Fruit fly (Drosophila melanogaster) whole organism, embryonic: ENCODE data around the gene Svil.

Source experiments
- B-H2 ChIP-seq: fragments of 200-800 bp; sonication (Bioruptor generic); optimal IDR thresholded peaks from 2 replicates; lab custom pipeline; 2018; ENCODE audit warnings: missing biosample characterization, mild to moderate bottlenecking, missing genetic modification characterization
- CG10209 ChIP-seq: fragments of 200-800 bp; sonication (Bioruptor generic); optimal IDR thresholded peaks from 3 replicates; lab custom pipeline; 2017; ENCODE audit warnings: missing biosample characterization, mild to moderate bottlenecking, missing genetic modification characterization, missing genetic modification reagents
- CG10431 ChIP-seq: fragments of 200-800 bp; sonication (Bioruptor generic); optimal IDR thresholded peaks from 3 replicates; lab custom pipeline; 2018; ENCODE audit warnings: missing biosample characterization, mild to moderate bottlenecking, missing genetic modification characterization
- CG10543 ChIP-seq: fragments of 200-800 bp; sonication (Bioruptor generic); optimal IDR thresholded peaks from 3 replicates; lab custom pipeline; 2017; ENCODE audit warnings: missing biosample characterization, mild to moderate bottlenecking, missing genetic modification characterization, moderate library complexity
- CG15514 ChIP-seq: fragments of 200-800 bp; sonication (Bioruptor generic); optimal IDR thresholded peaks from 3 replicates; lab custom pipeline; 2017; ENCODE audit warnings: missing biosample characterization, missing genetic modification characterization, mild to moderate bottlenecking, moderate library complexity, missing genetic modification reagents
- CG16779 ChIP-seq: fragments of 200-800 bp; sonication (Bioruptor generic); IDR thresholded peaks from 2 replicates; pipeline ENCODE4 v1.3.6; 2022; ENCODE audit warnings: missing biosample characterization, missing genetic modification characterization
- CG17328 ChIP-seq: fragments of 200-800 bp; sonication (Bioruptor generic); IDR thresholded peaks from 2 replicates; pipeline ENCODE4 v1.3.6; 2022; ENCODE audit warnings: missing biosample characterization, missing genetic modification characterization
- CG17359 ChIP-seq: fragments of 200-800 bp; sonication (Bioruptor generic); optimal IDR thresholded peaks from 3 replicates; lab custom pipeline; 2018; ENCODE audit warnings: missing biosample characterization, mild to moderate bottlenecking, missing genetic modification characterization, moderate library complexity
- CG18599 ChIP-seq: fragments of 200-800 bp; sonication (Bioruptor generic); optimal IDR thresholded peaks from 3 replicates; lab custom pipeline; 2017; ENCODE audit warnings: missing biosample characterization, missing genetic modification characterization, mild to moderate bottlenecking, moderate library complexity, missing genetic modification reagents
- CG30431 ChIP-seq: fragments of 200-800 bp; sonication (Bioruptor generic); optimal IDR thresholded peaks from 2 replicates; lab custom pipeline; 2017; ENCODE audit warnings: missing biosample characterization, missing genetic modification characterization
- CG31365 ChIP-seq: fragments of 200-800 bp; sonication (Bioruptor generic); optimal IDR thresholded peaks from 2 replicates; lab custom pipeline; 2018; ENCODE audit warnings: missing biosample characterization, mild to moderate bottlenecking, missing genetic modification characterization
- CG32532 ChIP-seq: fragments of 200-800 bp; sonication (Bioruptor generic); IDR thresholded peaks from 2 replicates; pipeline ENCODE4 v1.3.6; 2022; ENCODE audit warnings: missing biosample characterization, missing genetic modification characterization
- CG32767 ChIP-seq: fragments of 200-800 bp; sonication (Bioruptor generic); IDR thresholded peaks from 2 replicates; pipeline ENCODE4 v1.3.6; 2022; ENCODE audit warnings: missing biosample characterization, missing genetic modification characterization
- CG34422 ChIP-seq: fragments of 200-800 bp; sonication (Bioruptor generic); IDR thresholded peaks from 3 replicates; pipeline ENCODE4 v1.3.6; 2022; ENCODE audit warnings: missing biosample characterization, missing genetic modification characterization
- CG3838 ChIP-seq: fragments of 200-800 bp; sonication (Bioruptor generic); optimal IDR thresholded peaks from 3 replicates; lab custom pipeline; 2016; ENCODE audit warnings: missing biosample characterization, missing genetic modification characterization
- CG42726 ChIP-seq: fragments of 200-800 bp; sonication (Bioruptor generic); IDR thresholded peaks from 2 replicates; pipeline ENCODE4 v1.3.6; 2022; ENCODE audit warnings: missing biosample characterization, missing genetic modification characterization; ENCODE audit not compliant: partially characterized antibody
- CG4707 ChIP-seq: fragments of 200-800 bp; sonication (Bioruptor generic); optimal IDR thresholded peaks from 2 replicates; lab custom pipeline; 2018; ENCODE audit warnings: missing biosample characterization, mild to moderate bottlenecking, missing genetic modification characterization, moderate library complexity
- CG5953 ChIP-seq: fragments of 200-800 bp; sonication (Bioruptor generic); IDR thresholded peaks from 2 replicates; pipeline ENCODE4 v1.3.6; 2022; ENCODE audit warnings: missing biosample characterization, missing genetic modification characterization
- CG6272 ChIP-seq: fragments of 200-800 bp; sonication (Bioruptor generic); IDR thresholded peaks from 2 replicates; pipeline ENCODE4 v1.3.6; 2022; ENCODE audit warnings: missing biosample characterization, missing genetic modification characterization
- CG6683 ChIP-seq: fragments of 200-800 bp; sonication (Bioruptor generic); optimal IDR thresholded peaks from 2 replicates; lab custom pipeline; 2017; ENCODE audit warnings: missing biosample characterization, mild to moderate bottlenecking, missing genetic modification characterization, missing genetic modification reagents
- CG8290 ChIP-seq, 3 experiments: fragments of 200-800 bp; sonication (Bioruptor generic); optimal IDR thresholded peaks; 2 replicates each; lab custom pipeline; 2016 to 2019; ENCODE audit warnings: missing biosample characterization in 3 of 3, missing genetic modification characterization in 3 of 3, mild to moderate bottlenecking in 2 of 3, moderate library complexity in 1 of 3
- CTCF ChIP-seq: fragments of 200-800 bp; sonication (Bioruptor generic); optimal IDR thresholded peaks from 2 replicates; lab custom pipeline; 2017; ENCODE audit warnings: missing biosample characterization, mild to moderate bottlenecking, missing genetic modification characterization, moderate library complexity
- Camta ChIP-seq: fragments of 200-800 bp; sonication (Bioruptor generic); optimal IDR thresholded peaks from 2 replicates; lab custom pipeline; 2016; ENCODE audit warnings: missing biosample characterization, missing genetic modification characterization
- CkIIα-i1 ChIP-seq: fragments of 200-800 bp; sonication (Bioruptor generic); IDR thresholded peaks from 2 replicates; pipeline ENCODE4 v1.3.6; 2022; ENCODE audit warnings: missing biosample characterization, missing genetic modification characterization
- Fer2 ChIP-seq: fragments of 200-800 bp; sonication (Bioruptor generic); optimal IDR thresholded peaks from 2 replicates; lab custom pipeline; 2018; ENCODE audit warnings: missing biosample characterization, mild to moderate bottlenecking, missing genetic modification characterization, moderate library complexity
- Hr3 ChIP-seq: fragments of 200-800 bp; sonication (Bioruptor generic); optimal IDR thresholded peaks from 3 replicates; lab custom pipeline; 2016; ENCODE audit warnings: missing biosample characterization, missing genetic modification characterization
- MTF-1 ChIP-seq: fragments of 200-800 bp; sonication (Bioruptor generic); optimal IDR thresholded peaks from 2 replicates; lab custom pipeline; 2018; ENCODE audit warnings: missing biosample characterization, mild to moderate bottlenecking, missing genetic modification characterization, borderline replicate concordance
- Max ChIP-seq: fragments of 200-800 bp; sonication (Bioruptor generic); optimal IDR thresholded peaks from 2 replicates; lab custom pipeline; 2016; ENCODE audit warnings: missing biosample characterization, mild to moderate bottlenecking, missing genetic modification characterization
- Sox100B ChIP-seq: fragments of 200-800 bp; sonication (Bioruptor generic); optimal IDR thresholded peaks from 3 replicates; lab custom pipeline; 2018; ENCODE audit warnings: missing biosample characterization, mild to moderate bottlenecking, missing genetic modification characterization
- Trl ChIP-seq, 3 experiments: fragments of >200 bp in 2 of 3; fragments of 200-800 bp in 1 of 3; sonication (Bioruptor generic) in 1 of 3; optimal IDR thresholded peaks; 2 replicates in 1 of 3; 3 replicates in 2 of 3; lab custom pipeline; 2016 to 2017; ENCODE audit warnings: missing biosample characterization in 1 of 3, missing genetic modification characterization in 1 of 3
- ash1 ChIP-seq: fragments of 200-800 bp; sonication (Bioruptor generic); optimal IDR thresholded peaks from 2 replicates; lab custom pipeline; 2018; ENCODE audit warnings: missing biosample characterization, mild to moderate bottlenecking, missing genetic modification characterization
- ato ChIP-seq: fragments of 200-800 bp; sonication (Bioruptor generic); IDR thresholded peaks from 2 replicates; pipeline ENCODE4 v1.3.6; 2022; ENCODE audit warnings: missing biosample characterization, missing genetic modification characterization; ENCODE audit not compliant: partially characterized antibody
- bbx ChIP-seq: fragments of 200-800 bp; sonication (Bioruptor generic); IDR thresholded peaks from 2 replicates; pipeline ENCODE4 v1.3.6; 2022; ENCODE audit warnings: missing biosample characterization, missing genetic modification characterization; ENCODE audit not compliant: partially characterized antibody
- bowl ChIP-seq: fragments of 200-800 bp; sonication (Bioruptor generic); IDR thresholded peaks from 2 replicates; pipeline ENCODE4 v1.3.6; 2022; ENCODE audit warnings: missing biosample characterization, missing genetic modification characterization
- chinmo ChIP-seq: fragments of 200-800 bp; sonication (Bioruptor generic); IDR thresholded peaks from 4 replicates; pipeline ENCODE4 v1.3.6; 2022; ENCODE audit warnings: missing biosample characterization, missing genetic modification characterization; ENCODE audit not compliant: partially characterized antibody
- corto ChIP-seq: fragments of 200-800 bp; sonication (Bioruptor generic); optimal IDR thresholded peaks from 2 replicates; lab custom pipeline; 2016; ENCODE audit warnings: missing biosample characterization, mild to moderate bottlenecking, missing genetic modification characterization, moderate library complexity
- da ChIP-seq: fragments of 200-800 bp; sonication (Bioruptor generic); optimal IDR thresholded peaks from 2 replicates; lab custom pipeline; 2016; ENCODE audit warnings: missing biosample characterization, missing genetic modification characterization
- dan ChIP-seq: fragments of 200-800 bp; sonication (Bioruptor generic); IDR thresholded peaks from 2 replicates; pipeline ENCODE4 v1.3.6; 2022; ENCODE audit warnings: missing biosample characterization, missing genetic modification characterization
- hkb ChIP-seq, 2 experiments: fragments of 200-800 bp in 1 of 2; fragments of >200 bp in 1 of 2; sonication (Bioruptor generic) in 1 of 2; IDR thresholded peaks in 1 of 2; optimal IDR thresholded peaks in 1 of 2; 2 replicates each; pipeline versions ENCODE4 v1.3.6 to Lab custom; 2017 to 2022; ENCODE audit warnings: missing biosample characterization in 1 of 2, missing genetic modification characterization in 1 of 2
- jigr1 ChIP-seq: fragments of 200-800 bp; sonication (Bioruptor generic); IDR thresholded peaks from 3 replicates; pipeline ENCODE4 v1.3.6; 2022; ENCODE audit warnings: missing biosample characterization, missing genetic modification characterization
- nerfin-2 ChIP-seq: fragments of 200-800 bp; sonication (Bioruptor generic); IDR thresholded peaks from 2 replicates; pipeline ENCODE4 v1.3.6; 2022; ENCODE audit warnings: missing biosample characterization, missing genetic modification characterization; ENCODE audit not compliant: partially characterized antibody
- pum ChIP-seq: fragments of 200-800 bp; sonication (Bioruptor generic); optimal IDR thresholded peaks from 2 replicates; lab custom pipeline; 2016; ENCODE audit warnings: missing biosample characterization, missing genetic modification characterization
- ranshi ChIP-seq: fragments of 200-800 bp; sonication (Bioruptor generic); IDR thresholded peaks from 2 replicates; pipeline ENCODE4 v1.3.6; 2022; ENCODE audit warnings: missing biosample characterization, missing genetic modification characterization
- sc ChIP-seq, 3 experiments: fragments of >200 bp in 2 of 3; fragments of 200-800 bp in 1 of 3; sonication (Bioruptor generic) in 1 of 3; optimal IDR thresholded peaks; 2 replicates in 2 of 3; 3 replicates in 1 of 3; lab custom pipeline; 2017; ENCODE audit warnings: mild to moderate bottlenecking in 1 of 3, missing biosample characterization in 1 of 3, missing genetic modification characterization in 1 of 3, missing genetic modification reagents in 1 of 3
- sim ChIP-seq: fragments of 200-800 bp; sonication (Bioruptor generic); IDR thresholded peaks from 2 replicates; pipeline ENCODE4 v1.3.6; 2022; ENCODE audit warnings: missing biosample characterization, missing genetic modification characterization
- sug ChIP-seq: fragments of 200-800 bp; optimal IDR thresholded peaks from 2 replicates; lab custom pipeline; 2019; ENCODE audit warnings: missing biosample characterization, mild to moderate bottlenecking, missing genetic modification characterization, moderate library complexity
- unpg ChIP-seq: fragments of 200-800 bp; sonication (Bioruptor generic); optimal IDR thresholded peaks from 3 replicates; lab custom pipeline; 2018; ENCODE audit warnings: missing biosample characterization, mild to moderate bottlenecking, missing genetic modification characterization, moderate library complexity
- zen ChIP-seq: fragments of 200-800 bp; sonication (Bioruptor generic); optimal IDR thresholded peaks from 3 replicates; lab custom pipeline; 2018; ENCODE audit warnings: missing biosample characterization, mild to moderate bottlenecking, missing genetic modification characterization, moderate library complexity

Svil gene

dm6 chr3L:2494183-2494541 lies 116.7 kb downstream of the Svil start (continued):
- TF ChIP-seq hkb (optimal IDR thresholded peaks at IDR 0.05; lab: Kevin White, UChicago) (no peak), hkb (GFP tag; IDR thresholded peaks at IDR 0.05; lab: Robert Waterston, UW) (peak; percentile 93), CG10209 (GFP tag; lab: Kevin White, UChicago) (peak; percentile 79), CG15514 (GFP tag; lab: Kevin White, UChicago) (peak; percentile 89), jigr1 (GFP tag; lab: Robert Waterston, UW) (peak; percentile 75; the same call in 2 of the 3 replicates), CG6272 (GFP tag; lab: Robert Waterston, UW) (peak; percentile 86), Fer2 (tag; lab: Kevin White, UChicago) (peak; percentile 73), CG31365 (tag; lab: Kevin White, UChicago) (peak; percentile 65), MTF-1 (GFP tag; lab: Kevin White, UChicago) (peak; percentile 69), CG16779 (peak; percentile 86), CG32767 (peak; percentile 81), CG17328 (GFP tag; lab: Robert Waterston, UW) (peak; percentile 85), da (no peak), Max (GFP tag; lab: Kevin White, UChicago) (peak; percentile 87), unpg (GFP tag; lab: Kevin White, UChicago) (peak; percentile 75), CkIIα-i1 (GFP tag; lab: Robert Waterston, UW) (peak; percentile 58; the same call in 1 of the 2 replicates), CG4707 (GFP tag; lab: Kevin White, UChicago) (no peak), nerfin-2 (GFP tag; lab: Robert Waterston, UW) (no peak), B-H2 (GFP tag; lab: Kevin White, UChicago) (peak; percentile 37), zen (tag; lab: Kevin White, UChicago) (peak; percentile 79), sug (peak; percentile 95), chinmo (peak; percentile 59; the same call in 1 of the 4 replicates), CG5953 (peak; percentile 60), CG8290 (GFP tag; optimal IDR thresholded peaks at IDR 0.05; lab: Kevin White, UChicago) (no peak), CG8290 (tag; optimal IDR thresholded peaks at IDR 0.05; lab: Kevin White, UChicago) (peak in 1 of 2 experiments; percentile 90), ash1 (GFP tag; lab: Kevin White, UChicago) (peak; percentile 85), pum (peak; percentile 82), CG34422 (GFP tag; lab: Robert Waterston, UW) (peak; percentile 88), CG3838 (peak; percentile 30), bbx (GFP tag; lab: Robert Waterston, UW) (no peak), CG10543 (GFP tag; lab: Kevin White, UChicago) (peak; percentile 82), Trl (optimal IDR thresholded peaks at IDR 0.05; lab: Kevin White, UChicago) (peak in 1 of 2 experiments; percentile 2), Trl (GFP tag; optimal IDR thresholded peaks at IDR 0.05; lab: Kevin White, UChicago) (peak; percentile 89), Camta (peak; percentile 88), CTCF (GFP tag; lab: Kevin White, UChicago) (peak; percentile 43), CG42726 (GFP tag; lab: Robert Waterston, UW) (no peak), Sox100B (GFP tag; lab: Kevin White, UChicago) (peak; percentile 77), CG18599 (peak; percentile 97), CG10431 (GFP tag; lab: Kevin White, UChicago) (no peak), bowl (GFP tag; lab: Robert Waterston, UW) (peak; percentile 75; the same call in 1 of the 2 replicates), sc (optimal IDR thresholded peaks at IDR 0.05; lab: Kevin White, UChicago) (no peak), sc (GFP tag; optimal IDR thresholded peaks at IDR 0.05; lab: Kevin White, UChicago) (peak; percentile 21), CG17359 (tag; lab: Kevin White, UChicago) (peak; percentile 91), ato (GFP tag; lab: Robert Waterston, UW) (no peak), Hr3 (peak; percentile 65), CG30431 (GFP tag; lab: Kevin White, UChicago) (peak; percentile 27), dan (GFP tag; lab: Robert Waterston, UW) (peak; percentile 66), CG32532 (GFP tag; lab: Robert Waterston, UW) (peak; percentile 93), sim (GFP tag; lab: Robert Waterston, UW) (peak; percentile 61), CG6683 (GFP tag; lab: Kevin White, UChicago) (peak; percentile 63), corto (GFP tag; lab: Kevin White, UChicago) (peak; percentile 98), ranshi (GFP tag; lab: Robert Waterston, UW) (peak; percentile 91)
